Worm (Caenorhabditis elegans): ENCODE results near the gene srxa-1.

DNA sequence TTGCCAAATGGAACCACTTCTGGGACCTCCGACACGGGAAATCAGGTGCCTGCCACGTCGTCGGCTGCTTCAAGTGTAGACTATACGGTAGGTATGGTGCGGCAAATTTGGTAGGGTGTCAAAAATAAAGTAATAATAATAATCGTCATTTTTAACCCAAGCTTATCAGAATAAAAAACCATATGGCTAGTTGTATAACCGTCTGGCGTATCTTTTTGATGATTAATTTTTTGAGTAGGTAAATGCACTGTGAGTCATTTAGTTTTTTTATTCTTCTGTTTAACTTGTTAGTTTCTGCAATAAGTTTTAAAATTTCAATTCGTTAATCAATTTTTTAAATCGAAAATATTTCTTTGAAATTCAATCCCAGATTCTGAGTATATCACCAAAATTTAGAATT lies 23.6 kb downstream of the srxa-1 start:
- TF ChIP-seq Y105C5A.15 (GFP tag; IDR thresholded peaks at IDR 0.05) (no peak), ceh-44 (GFP tag; IDR thresholded peaks at IDR 0.05) (no peak), rbr-2 (tag; optimal IDR thresholded peaks at IDR 0.05) (no peak), lim-7 (GFP tag; IDR thresholded peaks at IDR 0.05) (no peak), nhr-237 (tag; optimal IDR thresholded peaks at IDR 0.05) (no peak), ama-1 (optimal IDR thresholded peaks at IDR 0.05) (no peak), ZK546.5 (tag; optimal IDR thresholded peaks at IDR 0.05) (no peak), F37D6.2 (tag; optimal IDR thresholded peaks at IDR 0.05) (no peak), ZK337.2 (GFP tag; IDR thresholded peaks at IDR 0.05) (no peak), lin-29 (GFP tag; IDR thresholded peaks at IDR 0.05) (no peak), madf-5 (GFP tag; IDR thresholded peaks at IDR 0.05) (no peak), lin-39 (tag; optimal IDR thresholded peaks at IDR 0.05) (no peak), snpc-4 (tag; optimal IDR thresholded peaks at IDR 0.05) (no peak), ctbp-1 (GFP tag; IDR thresholded peaks at IDR 0.05) (no peak)

All from whole organism, L4 larva.